Worm (Caenorhabditis elegans) whole organism, L2 larva: ENCODE measurements around the gene srw-109.

ENCODE experiments used
- ceh-82 ChIP-seq: fragments of 150-350 bp; optimal IDR thresholded peaks from 2 replicates; lab custom pipeline; 2014; ENCODE audit warnings: missing biosample characterization, missing genetic modification characterization
- dmd-4 ChIP-seq: sonication (generic microtip); optimal IDR thresholded peaks from 2 replicates; lab custom pipeline; 2017; ENCODE audit warnings: missing biosample characterization, missing genetic modification characterization
- fos-1 ChIP-seq: fragments of 150-350 bp; optimal IDR thresholded peaks from 2 replicates; lab custom pipeline; 2014; ENCODE audit warnings: missing biosample characterization, missing genetic modification characterization
- gmeb-1 ChIP-seq: fragments of 150-350 bp; optimal IDR thresholded peaks from 2 replicates; lab custom pipeline; 2014; ENCODE audit warnings: missing biosample characterization, missing genetic modification characterization
- mab-5 ChIP-seq: fragments of 150-350 bp; optimal IDR thresholded peaks from 2 replicates; lab custom pipeline; 2014; ENCODE audit warnings: missing biosample characterization, missing genetic modification characterization
- nhr-11 ChIP-seq: fragments of 150-350 bp; optimal IDR thresholded peaks from 2 replicates; lab custom pipeline; 2014; ENCODE audit warnings: missing biosample characterization, missing genetic modification characterization
- peb-1 ChIP-seq: fragments of 150-350 bp; optimal IDR thresholded peaks from 2 replicates; lab custom pipeline; 2014; ENCODE audit warnings: missing biosample characterization, missing genetic modification characterization
- sma-9 ChIP-seq, 2 experiments: fragments of 150-350 bp in 1 of 2; sonication (generic microtip) in 1 of 2; optimal IDR thresholded peaks; 2 replicates each; lab custom pipeline; 2014 to 2016; ENCODE audit warnings: missing genetic modification characterization in 2 of 2, mild to moderate bottlenecking in 1 of 2, missing biosample characterization in 1 of 2, missing compliant biosample characterization in 1 of 2, missing genetic modification reagents in 1 of 2, moderate library complexity in 1 of 2
- unc-62 ChIP-seq: fragments of 150-350 bp; optimal IDR thresholded peaks from 2 replicates; lab custom pipeline; 2014; ENCODE audit warnings: missing biosample characterization, missing genetic modification reagents, missing genetic modification characterization

DNA sequence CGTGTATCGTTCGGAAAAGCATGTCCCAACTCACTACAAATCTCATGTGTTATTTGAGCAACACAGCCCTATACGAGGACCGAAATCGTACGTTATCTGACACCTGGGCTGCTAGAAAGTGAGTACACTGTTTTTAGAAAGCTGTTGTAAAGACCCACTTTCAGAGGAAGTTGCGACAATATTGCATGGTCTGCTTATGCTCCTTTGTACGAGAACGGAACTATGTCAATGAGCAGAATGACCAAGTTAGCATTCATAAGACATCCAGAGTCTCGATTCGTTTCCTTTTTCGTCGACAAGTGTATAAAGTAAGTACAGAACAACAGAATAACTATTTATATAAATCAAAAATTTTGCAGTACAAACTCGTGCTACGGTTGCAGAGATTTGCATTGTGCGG is 31.8 kb downstream of the srw-109 start:
- TF ChIP-seq dmd-4, result no peak
- TF ChIP-seq ceh-82 (tag; lab: Kevin White, UChicago), result no peak
- no peak for TF ChIP-seq unc-62
- TF ChIP-seq gmeb-1 (tag; lab: Kevin White, UChicago), result no peak
- no peak for TF ChIP-seq nhr-11 (tag; lab: Kevin White, UChicago)
- no peak for TF ChIP-seq sma-9 (GFP tag; optimal IDR thresholded peaks at IDR 0.05; lab: Kevin White, UChicago)
- TF ChIP-seq sma-9 (tag; optimal IDR thresholded peaks at IDR 0.05; lab: Kevin White, UChicago), result no peak
- TF ChIP-seq fos-1 (tag; lab: Kevin White, UChicago), result no peak
- TF ChIP-seq peb-1 (tag; lab: Kevin White, UChicago), result no peak
- TF ChIP-seq mab-5 (tag; lab: Kevin White, UChicago), result no peak
